Fruit fly (Drosophila melanogaster) whole organism, adult: Measurements from ENCODE around the gene CG4829.

Experiments used
- CG11617 ChIP-seq: fragments of 200-800 bp; sonication (Bioruptor generic); optimal IDR thresholded peaks from 2 replicates; lab custom pipeline; 2017; ENCODE audit warnings: mild to moderate bottlenecking, missing biosample characterization, missing genetic modification reagents, missing genetic modification characterization
- CG12768 ChIP-seq: fragments of 200-800 bp; sonication (Bioruptor generic); optimal IDR thresholded peaks from 2 replicates; lab custom pipeline; 2017; ENCODE audit warnings: missing biosample characterization, missing genetic modification characterization, mild to moderate bottlenecking, moderate library complexity, missing genetic modification reagents
- CG14711 ChIP-seq: fragments of 200-800 bp; sonication (Bioruptor generic); optimal IDR thresholded peaks from 2 replicates; lab custom pipeline; 2018; ENCODE audit warnings: missing biosample characterization, mild to moderate bottlenecking, missing genetic modification characterization, moderate library complexity
- CG1620 ChIP-seq: fragments of 200-800 bp; sonication (Bioruptor generic); optimal IDR thresholded peaks from 2 replicates; lab custom pipeline; 2016; ENCODE audit warnings: missing biosample characterization, missing genetic modification characterization
- CG33017 ChIP-seq: fragments of 200-800 bp; sonication (Bioruptor generic); optimal IDR thresholded peaks from 2 replicates; lab custom pipeline; 2018; ENCODE audit warnings: missing biosample characterization, mild to moderate bottlenecking, missing genetic modification characterization, moderate library complexity
- CG5204 ChIP-seq: fragments of 200-800 bp; sonication (Bioruptor generic); optimal IDR thresholded peaks from 2 replicates; lab custom pipeline; 2016; ENCODE audit warnings: missing biosample characterization, missing genetic modification characterization
- CG7045 ChIP-seq: fragments of 200-800 bp; sonication (Bioruptor generic); optimal IDR thresholded peaks from 2 replicates; lab custom pipeline; 2017; ENCODE audit warnings: missing biosample characterization, mild to moderate bottlenecking, missing genetic modification characterization
- CG7101 ChIP-seq: fragments of 200-800 bp; sonication (Bioruptor generic); optimal IDR thresholded peaks from 2 replicates; lab custom pipeline; 2018; ENCODE audit warnings: missing biosample characterization, mild to moderate bottlenecking, missing genetic modification characterization, moderate library complexity
- Clk ChIP-seq: fragments of 200-800 bp; sonication (Bioruptor generic); optimal IDR thresholded peaks from 2 replicates; lab custom pipeline; 2017; ENCODE audit warnings: missing biosample characterization, missing genetic modification characterization
- Crg-1 ChIP-seq: fragments of 200-800 bp; sonication (Bioruptor generic); optimal IDR thresholded peaks from 2 replicates; lab custom pipeline; 2016; ENCODE audit warnings: missing biosample characterization, missing genetic modification characterization
- Hr96 ChIP-seq: fragments of 200-800 bp; sonication (Bioruptor generic); optimal IDR thresholded peaks from 2 replicates; lab custom pipeline; 2016; ENCODE audit warnings: missing biosample characterization, missing genetic modification characterization
- Mnt ChIP-seq: fragments of 200-800 bp; sonication (Bioruptor generic); optimal IDR thresholded peaks from 2 replicates; lab custom pipeline; 2016; ENCODE audit warnings: missing biosample characterization, mild to moderate bottlenecking, missing genetic modification characterization
- bab1 ChIP-seq: fragments of 200-800 bp; sonication (Bioruptor generic); optimal IDR thresholded peaks from 3 replicates; lab custom pipeline; 2019; ENCODE audit warnings: missing biosample characterization, mild to moderate bottlenecking, missing genetic modification characterization, moderate library complexity
- cic ChIP-seq: fragments of 200-800 bp; sonication (Bioruptor generic); optimal IDR thresholded peaks from 2 replicates; lab custom pipeline; 2017; ENCODE audit warnings: missing biosample characterization, mild to moderate bottlenecking, missing genetic modification characterization, moderate library complexity
- cnc ChIP-seq, 2 experiments: fragments of >200 bp; optimal IDR thresholded peaks; 2 replicates each; lab custom pipeline; 2017
- kay ChIP-seq: fragments of 200-800 bp; sonication (Bioruptor generic); peaks from one replicate; lab custom pipeline; 2016; ENCODE audit warnings: missing biosample characterization, missing genetic modification characterization, borderline replicate concordance
- ovo ChIP-seq: fragments of 200-800 bp; sonication (Bioruptor generic); optimal IDR thresholded peaks from 2 replicates; lab custom pipeline; 2016; ENCODE audit warnings: missing biosample characterization, missing genetic modification characterization
- pad ChIP-seq: fragments of 200-800 bp; sonication (Bioruptor generic); optimal IDR thresholded peaks from 3 replicates; lab custom pipeline; 2017; ENCODE audit warnings: missing biosample characterization, missing genetic modification characterization, mild to moderate bottlenecking, moderate library complexity, missing genetic modification reagents
- tj ChIP-seq: fragments of 200-800 bp; sonication (Bioruptor generic); optimal IDR thresholded peaks from 3 replicates; lab custom pipeline; 2017; ENCODE audit warnings: missing biosample characterization, mild to moderate bottlenecking, missing genetic modification characterization, moderate library complexity
- toe ChIP-seq: fragments of 200-800 bp; sonication (Bioruptor generic); optimal IDR thresholded peaks from 2 replicates; lab custom pipeline; 2016; ENCODE audit warnings: missing biosample characterization, missing genetic modification characterization

The CG4829 gene

dm6 chrX:16799914-16800313 is 11.6 kb upstream of the CG4829 start:
- peak; percentile 17 for TF ChIP-seq Mnt (GFP tag; lab: Kevin White, UChicago)
- no peak for TF ChIP-seq CG5204
- no peak for TF ChIP-seq ovo (GFP tag; lab: Kevin White, UChicago)
- no peak for TF ChIP-seq cic
- TF ChIP-seq CG14711 (tag; lab: Kevin White, UChicago) = no peak
- TF ChIP-seq Hr96 (GFP tag; lab: Kevin White, UChicago) = no peak
- TF ChIP-seq kay = no peak
- TF ChIP-seq CG7101 (tag; lab: Kevin White, UChicago) = peak; percentile 4
- peak; percentile 1 for TF ChIP-seq tj (GFP tag; lab: Kevin White, UChicago)
- TF ChIP-seq CG7045 (GFP tag; lab: Kevin White, UChicago) = no peak
- TF ChIP-seq CG1620 (GFP tag; lab: Kevin White, UChicago) = no peak
- TF ChIP-seq pad = no peak
- TF ChIP-seq Clk (GFP tag; lab: Kevin White, UChicago) = no peak
- no peak for TF ChIP-seq toe (GFP tag; lab: Kevin White, UChicago)
- peak; percentile 18 for TF ChIP-seq bab1 (GFP tag; lab: Kevin White, UChicago)
- TF ChIP-seq cnc (optimal IDR thresholded peaks at IDR 0.05; lab: Kevin White, UChicago) = no peak
- TF ChIP-seq CG11617 (GFP tag; lab: Kevin White, UChicago) = no peak
- no peak for TF ChIP-seq CG33017 (tag; lab: Kevin White, UChicago)
- no peak for TF ChIP-seq Crg-1 (GFP tag; lab: Kevin White, UChicago)
- no peak for TF ChIP-seq CG12768 (GFP tag; lab: Kevin White, UChicago)

DNA sequence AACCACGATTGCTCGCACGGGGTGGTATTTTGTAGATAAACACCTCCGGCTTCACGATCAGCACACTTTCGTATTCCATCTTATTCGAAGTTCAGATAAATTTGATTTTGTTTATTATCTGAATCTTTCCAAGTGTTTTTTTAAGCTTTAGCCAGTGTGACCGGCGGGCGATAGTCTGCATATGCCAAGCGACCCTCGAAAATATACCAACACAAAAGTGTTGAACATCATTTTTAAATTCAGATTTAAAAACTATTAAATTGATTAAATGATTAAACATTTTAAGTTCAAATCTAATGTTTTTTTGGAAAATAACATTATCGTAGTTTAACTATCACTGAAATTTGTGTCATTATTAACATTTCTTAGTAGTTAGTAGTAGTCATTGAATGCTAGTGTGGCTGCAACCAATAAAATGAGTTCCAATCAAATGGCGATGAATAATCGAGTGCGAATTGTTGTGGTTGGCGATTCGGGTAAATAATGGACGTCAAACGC is 10.9 kb upstream of the CG4829 start, which contains the start of the genes CG9132 and CG4789:
Gene CG9132 (minus strand): TSS at position 181 of the 498 bp plus-strand sequence.
Gene CG4789 (plus strand): TSS at position 401 of the 498 bp plus-strand sequence.
- TF ChIP-seq CG7045 (GFP tag; lab: Kevin White, UChicago) = no peak
- TF ChIP-seq cic = no peak
- TF ChIP-seq Mnt (GFP tag; lab: Kevin White, UChicago) = no peak
- TF ChIP-seq CG12768 (GFP tag; lab: Kevin White, UChicago) = no peak
- TF ChIP-seq CG5204 = no peak
- TF ChIP-seq cnc (optimal IDR thresholded peaks at IDR 0.05; lab: Kevin White, UChicago) = no peak
- TF ChIP-seq bab1 (GFP tag; lab: Kevin White, UChicago) = no peak

DNA sequence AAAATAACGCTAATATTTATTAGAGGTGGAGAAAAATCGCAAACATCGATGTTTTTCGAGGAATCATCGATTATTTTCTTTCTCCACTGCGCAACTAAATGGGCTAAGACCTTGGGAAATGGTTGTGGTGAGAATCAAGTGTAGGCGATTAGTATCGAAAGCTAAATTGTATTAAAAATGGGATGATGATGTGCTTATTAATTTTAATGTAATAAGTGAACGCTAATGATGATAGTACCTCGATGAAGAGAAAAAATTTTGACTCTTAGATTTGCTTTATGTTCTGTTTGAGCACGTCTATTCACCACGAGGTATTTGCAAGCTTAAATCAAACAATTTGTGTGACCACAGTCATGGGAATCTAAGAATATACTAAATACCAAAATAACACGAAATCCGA is 8.2 kb upstream of the CG4829 start, which contains the start of the genes Rai1 and CG13005:
Gene Rai1 (minus strand): TSS at position 46 of the 400 bp plus-strand sequence.
Gene CG13005 (plus strand): TSS at position 352 of the 400 bp plus-strand sequence.
- TF ChIP-seq CG1620 (GFP tag; lab: Kevin White, UChicago) (peak; percentile 35), CG12768 (GFP tag; lab: Kevin White, UChicago) (no peak), Hr96 (GFP tag; lab: Kevin White, UChicago) (no peak), CG33017 (tag; lab: Kevin White, UChicago) (no peak), kay (no peak)

dm6 chrX:16805768-16806167 is 5.7 kb upstream of the CG4829 start, which contains the start of gene ppk28:
Gene ppk28, plus strand, starts transcription at chrX:16806068.
- TF ChIP-seq Clk (GFP tag; lab: Kevin White, UChicago) = no peak
- TF ChIP-seq CG1620 (GFP tag; lab: Kevin White, UChicago) = no peak
- no peak for TF ChIP-seq Mnt (GFP tag; lab: Kevin White, UChicago)
- no peak for TF ChIP-seq CG7101 (tag; lab: Kevin White, UChicago)
- no peak for TF ChIP-seq pad
- no peak for TF ChIP-seq ovo (GFP tag; lab: Kevin White, UChicago)
- TF ChIP-seq CG12768 (GFP tag; lab: Kevin White, UChicago) = no peak
- no peak for TF ChIP-seq Hr96 (GFP tag; lab: Kevin White, UChicago)

- TF ChIP-seq CG12768 (GFP tag; lab: Kevin White, UChicago) (no peak), CG1620 (GFP tag; lab: Kevin White, UChicago) (no peak), CG33017 (tag; lab: Kevin White, UChicago) (no peak)
Measured at dm6 chrX:16808654-16809053, 2.8 kb upstream of the CG4829 start.

dm6 chrX:16809093-16809492 is 2.4 kb upstream of the CG4829 start:
- TF ChIP-seq cic (no peak), Mnt (GFP tag; lab: Kevin White, UChicago) (no peak), cnc (optimal IDR thresholded peaks at IDR 0.05; lab: Kevin White, UChicago) (no peak), CG7101 (tag; lab: Kevin White, UChicago) (no peak), pad (no peak), ovo (GFP tag; lab: Kevin White, UChicago) (no peak), CG33017 (tag; lab: Kevin White, UChicago) (no peak), tj (GFP tag; lab: Kevin White, UChicago) (no peak), kay (no peak), toe (GFP tag; lab: Kevin White, UChicago) (no peak), CG11617 (GFP tag; lab: Kevin White, UChicago) (no peak), CG7045 (GFP tag; lab: Kevin White, UChicago) (no peak), CG14711 (tag; lab: Kevin White, UChicago) (no peak), CG1620 (GFP tag; lab: Kevin White, UChicago) (no peak), Crg-1 (GFP tag; lab: Kevin White, UChicago) (no peak), CG5204 (no peak), CG12768 (GFP tag; lab: Kevin White, UChicago) (no peak), bab1 (GFP tag; lab: Kevin White, UChicago) (no peak)
